Fruit fly (Drosophila melanogaster) whole organism, embryonic: ENCODE results near the gene MESR6.

Experiments used
- Ada2b ChIP-seq: fragments of 200-800 bp; sonication (Bioruptor generic); IDR thresholded peaks from 2 replicates; pipeline ENCODE4 v1.3.6; 2022; ENCODE audit warnings: missing biosample characterization, missing genetic modification characterization
- BtbVII ChIP-seq: fragments of 200-800 bp; sonication (Bioruptor generic); optimal IDR thresholded peaks from 3 replicates; lab custom pipeline; 2017; ENCODE audit warnings: missing biosample characterization, mild to moderate bottlenecking, missing genetic modification characterization
- CG12769 ChIP-seq: fragments of 200-800 bp; sonication (Bioruptor generic); optimal IDR thresholded peaks from 2 replicates; lab custom pipeline; 2019; ENCODE audit warnings: missing biosample characterization, mild to moderate bottlenecking, missing genetic modification characterization, moderate library complexity
- CG15479 ChIP-seq: fragments of 200-800 bp; sonication (Bioruptor generic); optimal IDR thresholded peaks from 3 replicates; lab custom pipeline; 2019; ENCODE audit warnings: missing biosample characterization, mild to moderate bottlenecking, missing genetic modification characterization, moderate library complexity
- CG15514 ChIP-seq: fragments of 200-800 bp; sonication (Bioruptor generic); optimal IDR thresholded peaks from 3 replicates; lab custom pipeline; 2017; ENCODE audit warnings: missing biosample characterization, missing genetic modification characterization, mild to moderate bottlenecking, moderate library complexity, missing genetic modification reagents
- CG17385 ChIP-seq: fragments of 200-800 bp; sonication (Bioruptor generic); optimal IDR thresholded peaks from 3 replicates; lab custom pipeline; 2018; ENCODE audit warnings: missing biosample characterization, mild to moderate bottlenecking, missing genetic modification characterization
- CG1792 ChIP-seq: fragments of 200-800 bp; sonication (Bioruptor generic); optimal IDR thresholded peaks from 2 replicates; lab custom pipeline; 2016; ENCODE audit warnings: missing biosample characterization, missing genetic modification characterization
- CG2199 ChIP-seq: fragments of 200-800 bp; sonication (Bioruptor generic); IDR thresholded peaks from 3 replicates; pipeline ENCODE4 v1.3.6; 2022; ENCODE audit warnings: missing biosample characterization, missing genetic modification characterization
- CG30403 ChIP-seq: fragments of 200-800 bp; sonication (Bioruptor generic); optimal IDR thresholded peaks from 3 replicates; lab custom pipeline; 2016; ENCODE audit warnings: missing biosample characterization, missing genetic modification characterization
- CG32767 ChIP-seq: fragments of 200-800 bp; sonication (Bioruptor generic); IDR thresholded peaks from 2 replicates; pipeline ENCODE4 v1.3.6; 2022; ENCODE audit warnings: missing biosample characterization, missing genetic modification characterization
- CG34422 ChIP-seq: fragments of 200-800 bp; sonication (Bioruptor generic); IDR thresholded peaks from 3 replicates; pipeline ENCODE4 v1.3.6; 2022; ENCODE audit warnings: missing biosample characterization, missing genetic modification characterization
- CG4328 ChIP-seq: fragments of 200-800 bp; sonication (Bioruptor generic); optimal IDR thresholded peaks from 3 replicates; lab custom pipeline; 2017; ENCODE audit warnings: missing biosample characterization, missing genetic modification reagents, missing genetic modification characterization
- CG8924 ChIP-seq: fragments of 200-800 bp; optimal IDR thresholded peaks from 3 replicates; lab custom pipeline; 2019; ENCODE audit warnings: missing biosample characterization, mild to moderate bottlenecking, missing genetic modification characterization, moderate library complexity
- Camta ChIP-seq: fragments of 200-800 bp; sonication (Bioruptor generic); optimal IDR thresholded peaks from 2 replicates; lab custom pipeline; 2016; ENCODE audit warnings: missing biosample characterization, missing genetic modification characterization
- Chrac-16 ChIP-seq: fragments of 200-800 bp; sonication (Bioruptor generic); optimal IDR thresholded peaks from 3 replicates; lab custom pipeline; 2016; ENCODE audit warnings: missing biosample characterization, missing genetic modification characterization
- D19A ChIP-seq: fragments of 200-800 bp; optimal IDR thresholded peaks from 3 replicates; lab custom pipeline; 2019; ENCODE audit warnings: missing biosample characterization, mild to moderate bottlenecking, missing genetic modification characterization, moderate library complexity
- Elba2 ChIP-seq: fragments of 200-800 bp; sonication (Bioruptor generic); optimal IDR thresholded peaks from 3 replicates; lab custom pipeline; 2016; ENCODE audit warnings: missing biosample characterization, missing genetic modification characterization
- GATAe ChIP-seq: fragments of 200-800 bp; sonication (Bioruptor generic); conservative IDR thresholded peaks from 2 replicates; pipeline ENCODE4 v1.3.6; 2022; ENCODE audit warnings: missing biosample characterization, missing genetic modification characterization
- Gug ChIP-seq: fragments of 200-800 bp; sonication (Bioruptor generic); IDR thresholded peaks from 4 replicates; pipeline ENCODE4 v1.3.6; 2022; ENCODE audit warnings: missing biosample characterization, missing genetic modification characterization
- Hmx ChIP-seq: fragments of 200-800 bp; sonication (Bioruptor generic); optimal IDR thresholded peaks from 2 replicates; lab custom pipeline; 2016; ENCODE audit warnings: missing biosample characterization, missing genetic modification characterization
- Hsf ChIP-seq: fragments of 200-800 bp; sonication (Bioruptor generic); optimal IDR thresholded peaks from 3 replicates; lab custom pipeline; 2016; ENCODE audit warnings: missing biosample characterization, missing genetic modification characterization
- Kr ChIP-seq: fragments of 200-800 bp; sonication (Bioruptor generic); optimal IDR thresholded peaks from 2 replicates; lab custom pipeline; 2017; ENCODE audit warnings: missing biosample characterization, mild to moderate bottlenecking, missing genetic modification characterization
- Med ChIP-seq: fragments of 200-800 bp; sonication (Bioruptor generic); peaks from one replicate; lab custom pipeline; 2016; ENCODE audit warnings: missing biosample characterization, missing genetic modification characterization, mild to moderate bottlenecking, inconsistent platforms, moderate library complexity
- Side ChIP-seq: fragments of 200-800 bp; sonication (Bioruptor generic); optimal IDR thresholded peaks from 2 replicates; lab custom pipeline; 2016; ENCODE audit warnings: missing biosample characterization, missing genetic modification characterization
- Six4 ChIP-seq: fragments of 200-800 bp; sonication (Bioruptor generic); optimal IDR thresholded peaks from 2 replicates; lab custom pipeline; 2016; ENCODE audit warnings: missing biosample characterization, missing genetic modification characterization
- Stat92E ChIP-seq, 3 experiments: fragments of >200 bp in 2 of 3; fragments of 200-800 bp in 1 of 3; sonication (Bioruptor generic) in 1 of 3; optimal IDR thresholded peaks; 2 replicates each; lab custom pipeline; 2017 to 2019; ENCODE audit warnings: missing biosample characterization in 3 of 3, missing genetic modification characterization in 3 of 3, mild to moderate bottlenecking in 1 of 3, moderate library complexity in 1 of 3
- TFAM ChIP-seq: fragments of 200-800 bp; sonication (Bioruptor generic); optimal IDR thresholded peaks from 2 replicates; lab custom pipeline; 2017; ENCODE audit warnings: missing biosample characterization, missing genetic modification characterization, inconsistent platforms
- al ChIP-seq: fragments of 200-800 bp; sonication (Bioruptor generic); IDR thresholded peaks from 2 replicates; pipeline ENCODE4 v1.3.6; 2022; ENCODE audit warnings: missing biosample characterization, missing genetic modification characterization
- aop ChIP-seq: fragments of 200-800 bp; sonication (Bioruptor generic); IDR thresholded peaks from 2 replicates; pipeline ENCODE4 v1.3.6; 2022; ENCODE audit warnings: missing biosample characterization, missing genetic modification characterization
- ash1 ChIP-seq: fragments of 200-800 bp; sonication (Bioruptor generic); optimal IDR thresholded peaks from 2 replicates; lab custom pipeline; 2018; ENCODE audit warnings: missing biosample characterization, mild to moderate bottlenecking, missing genetic modification characterization
- bowl ChIP-seq: fragments of 200-800 bp; sonication (Bioruptor generic); IDR thresholded peaks from 2 replicates; pipeline ENCODE4 v1.3.6; 2022; ENCODE audit warnings: missing biosample characterization, missing genetic modification characterization
- cg ChIP-seq: fragments of 200-800 bp; sonication (Bioruptor generic); optimal IDR thresholded peaks from 3 replicates; lab custom pipeline; 2019; ENCODE audit warnings: missing biosample characterization, mild to moderate bottlenecking, missing genetic modification characterization, moderate library complexity
- ci ChIP-seq: fragments of 200-800 bp; sonication (Bioruptor generic); IDR thresholded peaks from 3 replicates; pipeline ENCODE4 v1.3.6; 2022; ENCODE audit warnings: missing biosample characterization, missing genetic modification characterization
- eve ChIP-seq, 2 experiments: fragments of >200 bp; optimal IDR thresholded peaks; 2 replicates each; lab custom pipeline; 2017; ENCODE audit warnings: missing biosample characterization in 2 of 2, missing genetic modification characterization in 2 of 2
- fd3F ChIP-seq: fragments of 200-800 bp; sonication (Bioruptor generic); optimal IDR thresholded peaks from 2 replicates; lab custom pipeline; 2018; ENCODE audit warnings: missing biosample characterization, mild to moderate bottlenecking, missing genetic modification characterization, moderate library complexity
- grn ChIP-seq: fragments of 200-800 bp; sonication (Bioruptor generic); optimal IDR thresholded peaks from 3 replicates; lab custom pipeline; 2017; ENCODE audit warnings: missing biosample characterization, missing genetic modification characterization
- ind ChIP-seq: fragments of 200-800 bp; sonication (Bioruptor generic); optimal IDR thresholded peaks from 3 replicates; lab custom pipeline; 2016; ENCODE audit warnings: missing biosample characterization, missing genetic modification characterization
- kni ChIP-seq: fragments of 200-800 bp; sonication (Bioruptor generic); optimal IDR thresholded peaks from 3 replicates; lab custom pipeline; 2017; ENCODE audit warnings: mild to moderate bottlenecking, missing biosample characterization, missing genetic modification reagents, missing genetic modification characterization
- nom ChIP-seq: fragments of 200-800 bp; sonication (Bioruptor generic); optimal IDR thresholded peaks from 2 replicates; lab custom pipeline; 2017; ENCODE audit warnings: missing biosample characterization, missing genetic modification characterization, mild to moderate bottlenecking, moderate library complexity, missing genetic modification reagents
- pho ChIP-seq: fragments of 200-800 bp; sonication (Bioruptor generic); optimal IDR thresholded peaks from 2 replicates; lab custom pipeline; 2016; ENCODE audit warnings: missing biosample characterization, missing genetic modification characterization
- repo ChIP-seq: fragments of 200-800 bp; sonication (Bioruptor generic); optimal IDR thresholded peaks from 2 replicates; lab custom pipeline; 2016; ENCODE audit warnings: missing biosample characterization, missing genetic modification characterization
- scrt ChIP-seq: fragments of 200-800 bp; sonication (Bioruptor generic); optimal IDR thresholded peaks from 2 replicates; lab custom pipeline; 2018; ENCODE audit warnings: missing biosample characterization, mild to moderate bottlenecking, missing genetic modification characterization, moderate library complexity
- sens ChIP-seq: fragments of 200-800 bp; sonication (Bioruptor generic); peaks from one replicate; lab custom pipeline; 2016; ENCODE audit warnings: missing biosample characterization, missing genetic modification characterization
- seq ChIP-seq: fragments of 200-800 bp; sonication (Bioruptor generic); IDR thresholded peaks from 2 replicates; pipeline ENCODE4 v1.3.6; 2022; ENCODE audit warnings: missing biosample characterization, missing genetic modification characterization
- sqz ChIP-seq: fragments of 200-800 bp; sonication (Bioruptor generic); optimal IDR thresholded peaks from 3 replicates; lab custom pipeline; 2018; ENCODE audit warnings: missing biosample characterization, mild to moderate bottlenecking, missing genetic modification characterization
- sr ChIP-seq: fragments of 200-800 bp; sonication (Bioruptor generic); IDR thresholded peaks from 3 replicates; pipeline ENCODE4 v1.3.6; 2022; ENCODE audit warnings: missing biosample characterization, missing genetic modification characterization
- stwl ChIP-seq: fragments of 200-800 bp; sonication (Bioruptor generic); optimal IDR thresholded peaks from 3 replicates; lab custom pipeline; 2018; ENCODE audit warnings: missing biosample characterization, mild to moderate bottlenecking, missing genetic modification characterization, moderate library complexity
- tll ChIP-seq, 2 experiments: fragments of 200-800 bp in 1 of 2; fragments of >200 bp in 1 of 2; sonication (Bioruptor generic) in 1 of 2; optimal IDR thresholded peaks; 2 replicates each; lab custom pipeline; 2017 to 2019; ENCODE audit warnings: missing biosample characterization in 2 of 2, missing genetic modification characterization in 2 of 2, mild to moderate bottlenecking in 1 of 2, moderate library complexity in 1 of 2
- wek ChIP-seq: fragments of 200-800 bp; sonication (Bioruptor generic); optimal IDR thresholded peaks from 3 replicates; lab custom pipeline; 2018; ENCODE audit warnings: missing biosample characterization, mild to moderate bottlenecking, missing genetic modification characterization, moderate library complexity
- zen ChIP-seq: fragments of 200-800 bp; sonication (Bioruptor generic); optimal IDR thresholded peaks from 3 replicates; lab custom pipeline; 2018; ENCODE audit warnings: missing biosample characterization, mild to moderate bottlenecking, missing genetic modification characterization, moderate library complexity
- zf30C ChIP-seq: fragments of 200-800 bp; sonication (Bioruptor generic); optimal IDR thresholded peaks from 3 replicates; lab custom pipeline; 2018; ENCODE audit warnings: missing biosample characterization, mild to moderate bottlenecking, missing genetic modification characterization

The MESR6 gene

dm6 chr3L:19043464-19044034 is 48.9 kb upstream of the MESR6 start:
- TF ChIP-seq CG17385 (GFP tag; lab: Kevin White, UChicago) (peak; percentile 55), CG15479 (GFP tag; lab: Kevin White, UChicago) (peak; percentile 63), stwl (no peak), bowl (GFP tag; lab: Robert Waterston, UW) (no peak), CG15514 (GFP tag; lab: Kevin White, UChicago) (no peak), aop (no peak), CG30403 (GFP tag; lab: Kevin White, UChicago) (no peak), CG8924 (tag; lab: Kevin White, UChicago) (peak; percentile 54), repo (GFP tag; lab: Kevin White, UChicago) (no peak), nom (GFP tag; lab: Kevin White, UChicago) (no peak), CG2199 (GFP tag; lab: Robert Waterston, UW) (peak; percentile 94; the same call in 2 of the 3 replicates), fd3F (GFP tag; lab: Kevin White, UChicago) (no peak), eve (GFP tag; optimal IDR thresholded peaks at IDR 0.05; lab: Kevin White, UChicago) (peak in 1 of 2 experiments; percentile 63), scrt (GFP tag; lab: Kevin White, UChicago) (no peak), ind (GFP tag; lab: Kevin White, UChicago) (no peak), Chrac-16 (GFP tag; lab: Kevin White, UChicago) (no peak), cg (peak; percentile 71), wek (GFP tag; lab: Kevin White, UChicago) (no peak), tll (GFP tag; optimal IDR thresholded peaks at IDR 0.05; lab: Kevin White, UChicago) (peak in 1 of 2 experiments; percentile 91), Stat92E (GFP tag; optimal IDR thresholded peaks at IDR 0.05; lab: Kevin White, UChicago) (peak in 1 of 3 experiments; percentile 19), al (GFP tag; lab: Robert Waterston, UW) (no peak), BtbVII (GFP tag; lab: Kevin White, UChicago) (no peak), ash1 (GFP tag; lab: Kevin White, UChicago) (no peak), TFAM (GFP tag; lab: Kevin White, UChicago) (no peak), sr (GFP tag; lab: Robert Waterston, UW) (no peak), CG4328 (GFP tag; lab: Kevin White, UChicago) (no peak), grn (GFP tag; lab: Kevin White, UChicago) (peak; percentile 41), Gug (no peak), Hsf (GFP tag; lab: Kevin White, UChicago) (no peak), Kr (GFP tag; lab: Kevin White, UChicago) (peak; percentile 35), ci (0 out of 3 replicates have a peak, but pooled peaks have one; percentile 12), GATAe (no peak), CG12769 (peak; percentile 48), D19A (tag; lab: Kevin White, UChicago) (peak; percentile 60), zf30C (GFP tag; lab: Kevin White, UChicago) (peak; percentile 48), Med (GFP tag; lab: Kevin White, UChicago) (peak; percentile 14), Ada2b (GFP tag; lab: Robert Waterston, UW) (no peak), pho (GFP tag; lab: Kevin White, UChicago) (no peak), Six4 (GFP tag; lab: Kevin White, UChicago) (no peak), kni (peak; percentile 50), sqz (GFP tag; lab: Kevin White, UChicago) (peak; percentile 54), Elba2 (GFP tag; lab: Kevin White, UChicago) (no peak), sens (GFP tag; lab: Kevin White, UChicago) (peak; percentile 68), CG34422 (GFP tag; lab: Robert Waterston, UW) (no peak), CG32767 (no peak), CG1792 (GFP tag; lab: Kevin White, UChicago) (no peak), Side (GFP tag; lab: Kevin White, UChicago) (no peak), Hmx (GFP tag; lab: Kevin White, UChicago) (no peak), seq (no peak), zen (tag; lab: Kevin White, UChicago) (peak; percentile 77), Camta (GFP tag; lab: Kevin White, UChicago) (no peak)
